Worm (Caenorhabditis elegans) whole organism, L4 larva: ENCODE results near the gene C25F9.4.

Experiments used
- F10B5.3 ChIP-seq: sonication (generic microtip); optimal IDR thresholded peaks from 2 replicates; lab custom pipeline; 2016; ENCODE audit warnings: mild to moderate bottlenecking, missing genetic modification characterization, missing compliant biosample characterization
- F49E8.2 ChIP-seq: sonication (generic microtip); optimal IDR thresholded peaks from 2 replicates; lab custom pipeline; 2016; ENCODE audit warnings: missing compliant biosample characterization, mild to moderate bottlenecking, missing genetic modification characterization, borderline replicate concordance
- T26A8.4 ChIP-seq: fragments of 200-800 bp; sonication (Bioruptor generic); IDR thresholded peaks from 2 replicates; pipeline ENCODE4 v1.3.6; 2022; ENCODE audit warnings: missing genetic modification characterization, missing compliant biosample characterization
- Y48G9A.11 ChIP-seq: fragments of 200-800 bp; sonication (Bioruptor generic); IDR thresholded peaks from 2 replicates; pipeline ENCODE4 v1.3.6; 2022; ENCODE audit warnings: missing genetic modification reagents, missing genetic modification characterization, missing compliant biosample characterization
- ZK546.5 ChIP-seq, 2 experiments: sonication (generic microtip); optimal IDR thresholded peaks; 2 replicates each; lab custom pipeline; 2017; ENCODE audit warnings: missing biosample characterization in 2 of 2, missing genetic modification characterization in 2 of 2
- ama-1 ChIP-seq: fragments of 150-350 bp; optimal IDR thresholded peaks from 2 replicates; lab custom pipeline; 2014; ENCODE audit warnings: inconsistent platforms, mixed read lengths
- arid-1 ChIP-seq: fragments of 200-800 bp; sonication (Bioruptor generic); conservative IDR thresholded peaks from 2 replicates; pipeline ENCODE4 v1.3.6; 2022; ENCODE audit warnings: missing genetic modification reagents, missing genetic modification characterization, missing compliant biosample characterization
- ceh-32 ChIP-seq: sonication (generic microtip); optimal IDR thresholded peaks from 2 replicates; lab custom pipeline; 2016; ENCODE audit warnings: mild to moderate bottlenecking, missing genetic modification characterization, missing compliant biosample characterization; ENCODE audit not compliant: poor library complexity
- ceh-82 ChIP-seq: sonication (generic microtip); optimal IDR thresholded peaks from 2 replicates; lab custom pipeline; 2017; ENCODE audit warnings: missing biosample characterization, missing genetic modification characterization
- ces-1 ChIP-seq: fragments of 150-350 bp; sonication (generic microtip); optimal IDR thresholded peaks from 4 replicates; lab custom pipeline; 2014; ENCODE audit warnings: missing biosample characterization, missing genetic modification reagents, missing genetic modification characterization
- cey-2 ChIP-seq: sonication (generic microtip); optimal IDR thresholded peaks from 3 replicates; lab custom pipeline; 2017; ENCODE audit warnings: missing genetic modification characterization, mild to moderate bottlenecking, missing compliant biosample characterization, antibody characterized with exemption, borderline replicate concordance; ENCODE audit not compliant: insufficient read depth
- daf-16 ChIP-seq, 3 experiments: sonication (generic microtip); optimal IDR thresholded peaks; 2 replicates each; lab custom pipeline; 2016 to 2017; ENCODE audit warnings: missing genetic modification characterization in 3 of 3, missing genetic modification reagents in 3 of 3, mild to moderate bottlenecking in 2 of 3, missing compliant biosample characterization in 2 of 3, missing biosample characterization in 1 of 3, moderate library complexity in 1 of 3
- daf-8 ChIP-seq: fragments of 200-800 bp; sonication (Bioruptor generic); IDR thresholded peaks from 2 replicates; pipeline ENCODE4 v1.3.6; 2022; ENCODE audit warnings: missing genetic modification characterization, missing compliant biosample characterization
- dmd-6 ChIP-seq: fragments of 200-800 bp; sonication (Bioruptor generic); IDR thresholded peaks from 2 replicates; pipeline ENCODE4 v1.3.6; 2022; ENCODE audit warnings: missing genetic modification reagents, missing genetic modification characterization, missing compliant biosample characterization
- duxl-1 ChIP-seq: sonication (generic microtip); optimal IDR thresholded peaks from 2 replicates; lab custom pipeline; 2016; ENCODE audit warnings: mild to moderate bottlenecking, missing genetic modification characterization, moderate library complexity, missing compliant biosample characterization; ENCODE audit not compliant: poor library complexity
- dve-1 ChIP-seq: sonication (generic microtip); optimal IDR thresholded peaks from 2 replicates; lab custom pipeline; 2017; ENCODE audit warnings: antibody characterized with exemption, mild to moderate bottlenecking, missing genetic modification characterization, missing compliant biosample characterization; ENCODE audit not compliant: insufficient read depth
- egl-27 ChIP-seq: sonication (generic microtip); optimal IDR thresholded peaks from 3 replicates; lab custom pipeline; 2017; ENCODE audit warnings: missing biosample characterization, missing genetic modification reagents, missing genetic modification characterization
- hif-1 ChIP-seq, 2 experiments: sonication (generic microtip); optimal IDR thresholded peaks; 2 replicates each; lab custom pipeline; 2016 to 2017; ENCODE audit warnings: missing compliant biosample characterization in 2 of 2, missing genetic modification characterization in 2 of 2, missing genetic modification reagents in 2 of 2, missing genotype in 2 of 2, mild to moderate bottlenecking in 1 of 2
- hlh-11 ChIP-seq: fragments of 200-800 bp; sonication (Bioruptor generic); optimal IDR thresholded peaks from 2 replicates; lab custom pipeline; 2018; ENCODE audit warnings: mild to moderate bottlenecking, missing genetic modification characterization, missing compliant biosample characterization
- hlh-30 ChIP-seq: sonication (generic microtip); optimal IDR thresholded peaks from 2 replicates; lab custom pipeline; 2017; ENCODE audit warnings: antibody characterized with exemption, mild to moderate bottlenecking, missing genetic modification characterization, missing compliant biosample characterization; ENCODE audit not compliant: insufficient read depth
- hmg-1.1 ChIP-seq: fragments of 200-800 bp; sonication (Bioruptor generic); IDR thresholded peaks from 2 replicates; pipeline ENCODE4 v1.3.6; 2022; ENCODE audit warnings: missing genetic modification reagents, missing genetic modification characterization, missing compliant biosample characterization
- lin-38 ChIP-seq: fragments of 200-800 bp; sonication (Bioruptor generic); IDR thresholded peaks from 2 replicates; pipeline ENCODE4 v1.3.6; 2022; ENCODE audit warnings: missing genetic modification reagents, missing genetic modification characterization, missing compliant biosample characterization
- lsy-2 ChIP-seq, 2 experiments: fragments of 150-350 bp in 1 of 2; sonication (generic microtip) in 1 of 2; optimal IDR thresholded peaks; 2 replicates each; lab custom pipeline; 2014 to 2017; ENCODE audit warnings: missing biosample characterization in 2 of 2, missing genetic modification characterization in 2 of 2
- mdl-1 ChIP-seq, 2 experiments: fragments of 150-350 bp in 1 of 2; sonication (generic microtip) in 1 of 2; optimal IDR thresholded peaks; 2 replicates each; lab custom pipeline; 2014 to 2017; ENCODE audit warnings: missing biosample characterization in 2 of 2, missing genetic modification characterization in 2 of 2
- mep-1 ChIP-seq: fragments of 150-350 bp; sonication (generic microtip); optimal IDR thresholded peaks from 3 replicates; lab custom pipeline; 2014; ENCODE audit warnings: missing biosample characterization, missing genetic modification characterization
- mxl-3 ChIP-seq: fragments of 200-800 bp; sonication (Bioruptor generic); optimal IDR thresholded peaks from 2 replicates; lab custom pipeline; 2018; ENCODE audit warnings: mild to moderate bottlenecking, missing genetic modification characterization, missing compliant biosample characterization
- nhr-10 ChIP-seq: fragments of 150-350 bp; optimal IDR thresholded peaks from 2 replicates; lab custom pipeline; 2014; ENCODE audit warnings: missing biosample characterization, missing genetic modification characterization
- nhr-102 ChIP-seq: sonication (generic microtip); optimal IDR thresholded peaks from 2 replicates; lab custom pipeline; 2016; ENCODE audit warnings: mild to moderate bottlenecking, missing genetic modification characterization, moderate library complexity, missing compliant biosample characterization
- nhr-237 ChIP-seq: sonication (generic microtip); optimal IDR thresholded peaks from 2 replicates; lab custom pipeline; 2017; ENCODE audit warnings: missing biosample characterization, missing genetic modification characterization
- nhr-28 ChIP-seq: fragments of 150-350 bp; optimal IDR thresholded peaks from 2 replicates; lab custom pipeline; 2014; ENCODE audit warnings: missing biosample characterization, missing genetic modification characterization
- nhr-42 ChIP-seq: fragments of 200-800 bp; sonication (Bioruptor generic); IDR thresholded peaks from 2 replicates; pipeline ENCODE4 v1.3.6; 2022; ENCODE audit warnings: missing genetic modification characterization, missing compliant biosample characterization
- nhr-76 ChIP-seq: fragments of 150-350 bp; optimal IDR thresholded peaks from 2 replicates; lab custom pipeline; 2014; ENCODE audit warnings: missing biosample characterization, missing genetic modification characterization
- pha-4 ChIP-seq, 2 experiments: fragments of 150-350 bp in 1 of 2; fragments of 200-800 bp in 1 of 2; sonication (Bioruptor generic) in 1 of 2; IDR thresholded peaks in 1 of 2; optimal IDR thresholded peaks in 1 of 2; 2 replicates each; pipeline versions ENCODE4 v1.3.6 to Lab custom; 2014 to 2022; ENCODE audit warnings: missing genetic modification characterization in 2 of 2, missing genetic modification reagents in 2 of 2, missing biosample characterization in 1 of 2, missing compliant biosample characterization in 1 of 2
- php-3 ChIP-seq: fragments of 200-800 bp; sonication (Bioruptor generic); IDR thresholded peaks from 2 replicates; pipeline ENCODE4 v1.3.6; 2022; ENCODE audit warnings: missing genetic modification reagents, missing genetic modification characterization, missing compliant biosample characterization
- pqm-1 ChIP-seq: sonication (generic microtip); optimal IDR thresholded peaks from 2 replicates; lab custom pipeline; 2017; ENCODE audit warnings: missing biosample characterization, missing genetic modification characterization
- saeg-2 ChIP-seq: fragments of 200-800 bp; sonication (Bioruptor generic); IDR thresholded peaks from 2 replicates; pipeline ENCODE4 v1.3.6; 2022; ENCODE audit warnings: missing genetic modification reagents, missing genetic modification characterization, missing compliant biosample characterization
- tag-97 ChIP-seq: fragments of 200-800 bp; sonication (Bioruptor generic); IDR thresholded peaks from 2 replicates; pipeline ENCODE4 v1.3.6; 2022; ENCODE audit warnings: missing genetic modification characterization, missing compliant biosample characterization
- zfp-3 ChIP-seq: fragments of 200-800 bp; sonication (Bioruptor generic); conservative IDR thresholded peaks from 2 replicates; pipeline ENCODE4 v1.3.6; 2022; ENCODE audit warnings: missing genetic modification reagents, missing genetic modification characterization, missing compliant biosample characterization
- zip-11 ChIP-seq: fragments of 200-800 bp; sonication (Bioruptor generic); IDR thresholded peaks from 2 replicates; pipeline ENCODE4 v1.3.6; 2022; ENCODE audit warnings: missing genetic modification characterization, missing compliant biosample characterization
- ztf-11 ChIP-seq: fragments of 150-350 bp; optimal IDR thresholded peaks from 2 replicates; lab custom pipeline; 2014; ENCODE audit warnings: missing biosample characterization, missing genetic modification characterization

C25F9.4 gene

DNA sequence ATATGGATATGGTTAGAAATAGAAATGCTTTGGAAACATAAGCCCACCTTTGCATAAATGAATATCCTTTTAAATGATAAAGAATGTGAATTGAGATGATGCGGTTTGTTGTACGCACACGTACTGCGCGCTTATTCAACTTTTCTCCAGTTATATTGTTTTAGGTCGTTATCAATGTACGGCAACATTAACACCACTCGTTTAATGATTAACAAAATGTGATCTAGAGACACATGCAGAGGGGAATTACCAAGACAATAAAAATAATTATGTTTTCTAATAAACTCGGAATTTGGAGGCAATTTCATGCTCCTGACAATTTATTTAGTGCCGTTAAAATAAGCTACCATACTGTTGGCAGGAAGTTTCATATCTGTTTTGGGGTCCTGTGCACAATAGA is 29.1 kb upstream of the C25F9.4 start, which contains the start of gene M04C3.1:
TSS of gene M04C3.1 (minus strand) at position 164 of the 400 bp plus-strand sequence.
- TF ChIP-seq nhr-10 (no peak), ces-1 (GFP tag; lab: Kevin White, UChicago) (no peak), hif-1 (tag; optimal IDR thresholded peaks at IDR 0.05; lab: Kevin White, UChicago) (no peak), pha-4 (GFP tag; IDR thresholded peaks at IDR 0.05; lab: Robert Waterston, UW) (no peak), pha-4 (tag; optimal IDR thresholded peaks at IDR 0.05; lab: Kevin White, UChicago) (no peak), hmg-1.1 (GFP tag; lab: Robert Waterston, UW) (no peak), nhr-102 (tag; lab: Kevin White, UChicago) (no peak), nhr-237 (tag; lab: Kevin White, UChicago) (no peak), hlh-30 (tag; lab: Kevin White, UChicago) (peak; percentile 22), zip-11 (no peak), ama-1 (no peak), lin-38 (GFP tag; lab: Robert Waterston, UW) (no peak), php-3 (GFP tag; lab: Robert Waterston, UW) (peak; percentile 72), mdl-1 (tag; optimal IDR thresholded peaks at IDR 0.05; lab: Kevin White, UChicago) (no peak), pqm-1 (peak; percentile 79), dve-1 (tag; lab: Kevin White, UChicago) (peak; percentile 66), zfp-3 (GFP tag; lab: Robert Waterston, UW) (no peak), mep-1 (no peak), dmd-6 (GFP tag; lab: Robert Waterston, UW) (peak; percentile 27; the same call in 1 of the 2 replicates), lsy-2 (tag; optimal IDR thresholded peaks at IDR 0.05; lab: Kevin White, UChicago) (peak in 1 of 2 experiments; percentile 5), saeg-2 (GFP tag; lab: Robert Waterston, UW) (no peak), nhr-28 (tag; lab: Kevin White, UChicago) (peak; percentile 49), tag-97 (GFP tag; lab: Robert Waterston, UW) (no peak), ztf-11 (tag; lab: Kevin White, UChicago) (no peak), F49E8.2 (tag; lab: Kevin White, UChicago) (no peak), daf-16 (GFP tag; optimal IDR thresholded peaks at IDR 0.05; lab: Kevin White, UChicago) (no peak), daf-16 (tag; optimal IDR thresholded peaks at IDR 0.05; lab: Kevin White, UChicago) (peak; percentile 71), T26A8.4 (no peak), nhr-76 (tag; lab: Kevin White, UChicago) (no peak), Y48G9A.11 (GFP tag; lab: Robert Waterston, UW) (no peak)

DNA sequence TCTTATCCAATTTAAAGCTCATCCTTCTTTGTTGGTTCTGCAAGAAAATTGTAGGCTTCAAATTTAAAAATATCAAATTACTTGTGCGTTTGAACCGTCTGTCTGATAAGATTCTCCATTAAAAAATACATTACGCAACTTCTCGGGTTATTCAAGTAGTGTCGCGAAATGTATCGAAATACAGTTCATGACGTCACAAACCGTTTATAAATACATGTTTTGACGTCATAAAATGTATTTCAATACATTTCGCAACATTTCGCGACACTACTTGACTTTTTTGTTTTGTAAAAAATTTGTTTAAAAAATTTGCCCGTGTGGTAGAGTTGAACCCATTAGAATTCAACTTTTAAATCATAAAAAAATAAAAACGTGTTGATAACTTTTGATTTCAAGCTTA is 27.2 kb upstream of the C25F9.4 start:
- no peak for TF ChIP-seq hlh-30 (tag; lab: Kevin White, UChicago)
- TF ChIP-seq daf-16 (GFP tag; optimal IDR thresholded peaks at IDR 0.05; lab: Kevin White, UChicago) = no peak
- TF ChIP-seq daf-16 (tag; optimal IDR thresholded peaks at IDR 0.05; lab: Kevin White, UChicago) = peak; percentile 72
- TF ChIP-seq lsy-2 (tag; optimal IDR thresholded peaks at IDR 0.05; lab: Kevin White, UChicago) = peak in 1 of 2 experiments; percentile 4
- TF ChIP-seq dve-1 (tag; lab: Kevin White, UChicago) = peak; percentile 27
- TF ChIP-seq mep-1 = no peak
- no peak for TF ChIP-seq egl-27
- TF ChIP-seq arid-1 (GFP tag; lab: Robert Waterston, UW) = no peak
- TF ChIP-seq cey-2 (tag; lab: Kevin White, UChicago) = no peak
- TF ChIP-seq nhr-28 (tag; lab: Kevin White, UChicago) = peak; percentile 34

DNA sequence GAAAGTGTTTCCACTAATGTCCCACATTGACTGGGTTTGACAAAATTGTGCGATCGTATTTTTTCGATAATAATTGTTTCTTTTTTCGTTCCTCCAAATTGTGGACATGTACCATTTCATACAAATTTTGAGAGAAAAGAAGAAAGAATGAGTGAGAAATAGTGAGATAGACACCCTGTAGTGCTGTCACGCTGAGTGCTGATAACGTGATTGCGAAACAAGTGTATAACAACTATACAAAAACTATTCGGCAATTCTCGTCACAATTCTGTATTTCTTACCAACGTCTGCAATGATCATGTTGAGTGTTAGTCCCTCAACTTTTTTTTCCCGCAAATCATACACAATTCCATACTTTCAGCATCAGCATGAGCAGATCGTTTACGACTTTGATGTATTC is 19.9 kb upstream of the C25F9.4 start, which contains the start of gene C25F9.14:
TSS of gene C25F9.14 (plus strand) at position 178 of the 400 bp plus-strand sequence.
- TF ChIP-seq dmd-6 (GFP tag; lab: Robert Waterston, UW) (0 out of 2 replicates have a peak, but pooled peaks have one; percentile 17), daf-16 (GFP tag; optimal IDR thresholded peaks at IDR 0.05; lab: Kevin White, UChicago) (no peak), daf-16 (tag; optimal IDR thresholded peaks at IDR 0.05; lab: Kevin White, UChicago) (peak; percentile 17), mxl-3 (peak; percentile 19), nhr-28 (tag; lab: Kevin White, UChicago) (peak; percentile 59), duxl-1 (tag; lab: Kevin White, UChicago) (no peak), ceh-82 (tag; lab: Kevin White, UChicago) (no peak), daf-8 (GFP tag; lab: Robert Waterston, UW) (no peak), F10B5.3 (tag; lab: Kevin White, UChicago) (no peak), nhr-42 (GFP tag; lab: Robert Waterston, UW) (no peak), ceh-32 (tag; lab: Kevin White, UChicago) (no peak), cey-2 (tag; lab: Kevin White, UChicago) (no peak), nhr-102 (tag; lab: Kevin White, UChicago) (no peak), hlh-30 (tag; lab: Kevin White, UChicago) (peak; percentile 20), dve-1 (tag; lab: Kevin White, UChicago) (no peak), hlh-11 (tag; lab: Kevin White, UChicago) (peak; percentile 12), ces-1 (GFP tag; lab: Kevin White, UChicago) (no peak), pqm-1 (peak; percentile 56), ZK546.5 (tag; optimal IDR thresholded peaks at IDR 0.05; lab: Kevin White, UChicago) (no peak), T26A8.4 (no peak)
